Worm (Caenorhabditis elegans) whole organism, mixed stage, embryonic: ENCODE measurements around the gene prk-1.

Experiments used
- M03D4.4 ChIP-seq: sonication (generic microtip); optimal IDR thresholded peaks from 2 replicates; lab custom pipeline; 2017; ENCODE audit warnings: mild to moderate bottlenecking, missing genetic modification characterization, missing compliant biosample characterization
- bed-3 ChIP-seq: fragments of 200-800 bp; sonication (Bioruptor generic); optimal IDR thresholded peaks from 3 replicates; lab custom pipeline; 2018; ENCODE audit warnings: mild to moderate bottlenecking, missing genetic modification characterization, moderate library complexity, missing compliant biosample characterization
- blmp-1 ChIP-seq: fragments of 150-350 bp; optimal IDR thresholded peaks from 2 replicates; lab custom pipeline; 2014; ENCODE audit warnings: missing biosample characterization, missing genetic modification characterization
- ceh-43 ChIP-seq: fragments of 200-800 bp; sonication (Bioruptor generic); optimal IDR thresholded peaks from 2 replicates; lab custom pipeline; 2018; ENCODE audit warnings: mild to moderate bottlenecking, missing genetic modification characterization, moderate library complexity, missing compliant biosample characterization
- ces-1 ChIP-seq: fragments of 150-350 bp; optimal IDR thresholded peaks from 2 replicates; lab custom pipeline; 2014; ENCODE audit warnings: missing biosample characterization, missing genetic modification reagents, missing genetic modification characterization
- lin-13 ChIP-seq: fragments of 150-350 bp; optimal IDR thresholded peaks from 2 replicates; lab custom pipeline; 2014; ENCODE audit warnings: missing biosample characterization, missing genetic modification characterization
- lsy-2 ChIP-seq: fragments of 150-350 bp; optimal IDR thresholded peaks from 2 replicates; lab custom pipeline; 2014; ENCODE audit warnings: missing biosample characterization, missing genetic modification characterization
- nhr-12 ChIP-seq: fragments of 150-350 bp; optimal IDR thresholded peaks from 2 replicates; lab custom pipeline; 2014; ENCODE audit warnings: missing biosample characterization, missing genetic modification characterization
- nhr-237 ChIP-seq: fragments of 150-350 bp; optimal IDR thresholded peaks from 2 replicates; lab custom pipeline; 2014; ENCODE audit warnings: missing biosample characterization, missing genetic modification characterization
- nhr-28 ChIP-seq: fragments of 150-350 bp; optimal IDR thresholded peaks from 2 replicates; lab custom pipeline; 2014; ENCODE audit warnings: missing biosample characterization, missing genetic modification characterization
- sem-2 ChIP-seq: fragments of 200-800 bp; sonication (Bioruptor generic); optimal IDR thresholded peaks from 2 replicates; lab custom pipeline; 2018; ENCODE audit warnings: mild to moderate bottlenecking, missing genetic modification characterization, missing compliant biosample characterization
- snpc-4 ChIP-seq: fragments of 150-350 bp; optimal IDR thresholded peaks from 2 replicates; lab custom pipeline; 2014; ENCODE audit warnings: missing biosample characterization, missing genetic modification characterization
- unc-39 ChIP-seq: fragments of 150-350 bp; optimal IDR thresholded peaks from 2 replicates; lab custom pipeline; 2014; ENCODE audit warnings: missing biosample characterization, missing genetic modification characterization
- unc-62 ChIP-seq: fragments of 150-350 bp; optimal IDR thresholded peaks from 2 replicates; lab custom pipeline; 2014; ENCODE audit warnings: missing biosample characterization, missing genetic modification reagents, missing genetic modification characterization

ce11 chrIII:7012060-7012459, 22.1 kb downstream of the prk-1 start:
- TF ChIP-seq lsy-2 (tag; lab: Kevin White, UChicago) (no peak), nhr-237 (no peak), bed-3 (GFP tag; lab: Kevin White, UChicago) (no peak), sem-2 (no peak), nhr-12 (no peak), snpc-4 (no peak), unc-39 (tag; lab: Kevin White, UChicago) (no peak), lin-13 (tag; lab: Kevin White, UChicago) (no peak), blmp-1 (tag; lab: Kevin White, UChicago) (no peak), ces-1 (GFP tag; lab: Kevin White, UChicago) (peak; percentile 33), nhr-28 (tag; lab: Kevin White, UChicago) (no peak), ceh-43 (GFP tag; lab: Kevin White, UChicago) (no peak), M03D4.4 (no peak), unc-62 (GFP tag; lab: Kevin White, UChicago) (no peak)
